Worm (Caenorhabditis elegans): Measurements from ENCODE around the gene msp-65.
A peak's percentile ranks its signal among the peaks of the same experiment; 100 is the strongest.

msp-65 gene

ce11 chrIV:5364135-5364609 lies 47.8 kb downstream of the msp-65 start, which contains the start of the genes hda-6 and F41H10.4 (continued):
- TF ChIP-seq ztf-11 (tag; optimal IDR thresholded peaks at IDR 0.05): peak in 1 of 2 experiments; percentile 89
- peak; percentile 67 to 82 (median 81) for TF ChIP-seq dpl-1 (GFP tag; optimal IDR thresholded peaks at IDR 0.05)
- no peak for TF ChIP-seq sup-37 (GFP tag; optimal IDR thresholded peaks at IDR 0.05)
- peak; percentile 90 for TF ChIP-seq nhr-71 (tag; optimal IDR thresholded peaks at IDR 0.05)
- TF ChIP-seq unc-62 (GFP tag; optimal IDR thresholded peaks at IDR 0.05): no peak
- peak; percentile 62 for TF ChIP-seq isw-1 (GFP tag; IDR thresholded peaks at IDR 0.05)
- peak; percentile 85 for TF ChIP-seq dsc-1 (tag; optimal IDR thresholded peaks at IDR 0.05)
- TF ChIP-seq efl-1 (optimal IDR thresholded peaks at IDR 0.05): peak; percentile 65 to 83
- TF ChIP-seq efl-1 (GFP tag; optimal IDR thresholded peaks at IDR 0.05 in 1 of 2): peak; percentile 82 to 98
- TF ChIP-seq hpl-2 (GFP tag; optimal IDR thresholded peaks at IDR 0.05): peak; percentile 2
- TF ChIP-seq blmp-1 (tag; optimal IDR thresholded peaks at IDR 0.05): peak; percentile 40
- peak; percentile 65 for TF ChIP-seq sox-4 (tag; optimal IDR thresholded peaks at IDR 0.05)
- peak; percentile 76 for TF ChIP-seq egl-13 (tag; optimal IDR thresholded peaks at IDR 0.05)
- no peak for TF ChIP-seq aha-1 (tag; optimal IDR thresholded peaks at IDR 0.05)
- peak; percentile 66 for TF ChIP-seq lin-15B (tag; optimal IDR thresholded peaks at IDR 0.05)
- TF ChIP-seq pqm-1 (tag; optimal IDR thresholded peaks at IDR 0.05): no peak
- peak; percentile 86 for TF ChIP-seq nhr-85 (tag)
- TF ChIP-seq alr-1 (tag; optimal IDR thresholded peaks at IDR 0.05; ENCODE audit: borderline replicate concordance): no peak
- TF ChIP-seq unc-130 (tag; optimal IDR thresholded peaks at IDR 0.05): peak; percentile 92
- peak; percentile 97 for TF ChIP-seq rnt-1 (tag; optimal IDR thresholded peaks at IDR 0.05)
- TF ChIP-seq fkh-10 (GFP tag; optimal IDR thresholded peaks at IDR 0.05): no peak
- TF ChIP-seq lin-14 (GFP tag; optimal IDR thresholded peaks at IDR 0.05): peak; percentile 88
- TF ChIP-seq jun-1 (tag; optimal IDR thresholded peaks at IDR 0.05): no peak
- TF ChIP-seq ama-1 (optimal IDR thresholded peaks at IDR 0.05): no peak
- TF ChIP-seq ceh-82 (tag; optimal IDR thresholded peaks at IDR 0.05): peak; percentile 55 to 68 (median 57)
- peak; percentile 90 for TF ChIP-seq snu-23 (GFP tag; optimal IDR thresholded peaks at IDR 0.05)
- TF ChIP-seq elt-3 (tag; optimal IDR thresholded peaks at IDR 0.05): peak in 2 of 6 experiments; percentile 31 to 42
- TF ChIP-seq aly-2 (tag; optimal IDR thresholded peaks at IDR 0.05): no peak
- peak; percentile 65 for TF ChIP-seq pax-3 (tag; optimal IDR thresholded peaks at IDR 0.05)
- TF ChIP-seq C04F5.9 (tag; optimal IDR thresholded peaks at IDR 0.05): peak; percentile 40
- TF ChIP-seq mep-1 (tag; optimal IDR thresholded peaks at IDR 0.05): peak; percentile 93
- peak; percentile 83 for TF ChIP-seq nhr-90 (tag; optimal IDR thresholded peaks at IDR 0.05; ENCODE audit: poor library complexity)
- TF ChIP-seq tlp-1 (tag; optimal IDR thresholded peaks at IDR 0.05): no peak
- TF ChIP-seq nhr-84 (tag; optimal IDR thresholded peaks at IDR 0.05): no peak
- no peak for TF ChIP-seq nhr-237 (tag; optimal IDR thresholded peaks at IDR 0.05)
- no peak for TF ChIP-seq zag-1 (tag; optimal IDR thresholded peaks at IDR 0.05)
- no peak for TF ChIP-seq nhr-76 (tag; optimal IDR thresholded peaks at IDR 0.05)
- peak; percentile 80 to 88 for TF ChIP-seq lin-35 (GFP tag; optimal IDR thresholded peaks at IDR 0.05)
- peak; percentile 85 for TF ChIP-seq fkh-4 (tag; optimal IDR thresholded peaks at IDR 0.05; ENCODE audit: borderline replicate concordance)
- TF ChIP-seq snpc-4 (tag; optimal IDR thresholded peaks at IDR 0.05): peak; percentile 76
- no peak for TF ChIP-seq hlh-17 (GFP tag; optimal IDR thresholded peaks at IDR 0.05; ENCODE audit: borderline replicate concordance)
- peak; percentile 85 for TF ChIP-seq ceh-90 (tag; optimal IDR thresholded peaks at IDR 0.05)
- TF ChIP-seq ceh-63 (GFP tag; optimal IDR thresholded peaks at IDR 0.05): no peak
- peak; percentile 31 for TF ChIP-seq lin-39 (tag; optimal IDR thresholded peaks at IDR 0.05)
- TF ChIP-seq fkh-8 (tag; optimal IDR thresholded peaks at IDR 0.05): peak; percentile 71
- TF ChIP-seq tbx-2 (tag; optimal IDR thresholded peaks at IDR 0.05): peak; percentile 88
- no peak for TF ChIP-seq nhr-28 (tag; optimal IDR thresholded peaks at IDR 0.05)
- TF ChIP-seq F16B12.6 (tag; optimal IDR thresholded peaks at IDR 0.05): peak; percentile 88
- TF ChIP-seq C16A3.4 (tag; optimal IDR thresholded peaks at IDR 0.05): peak; percentile 71
- TF ChIP-seq nhr-47 (tag; optimal IDR thresholded peaks at IDR 0.05): peak; percentile 86
- TF ChIP-seq nhr-11 (tag; optimal IDR thresholded peaks at IDR 0.05): no peak
- TF ChIP-seq ces-1 (GFP tag; optimal IDR thresholded peaks at IDR 0.05): no peak
- TF ChIP-seq xbp-1 (tag; optimal IDR thresholded peaks at IDR 0.05): peak; percentile 87
- no peak for TF ChIP-seq ets-5 (GFP tag; IDR thresholded peaks at IDR 0.05)

Data from whole organism, L1 larva.